Fruit fly (Drosophila melanogaster): ENCODE measurements around the gene noc.

The noc gene

dm6 chr2L:14497459-14498258 lies 7.0 kb downstream of the noc start (continued):
- TF ChIP-seq zen (tag; optimal IDR thresholded peaks at IDR 0.05) (peak; percentile 70), gsb (GFP tag; IDR thresholded peaks at IDR 0.05) (no peak), Med (GFP tag) (peak; percentile 46), seq (GFP tag; IDR thresholded peaks at IDR 0.05) (no peak), gsb-n (tag; optimal IDR thresholded peaks at IDR 0.05) (peak; percentile 1), HLHmδ (GFP tag; optimal IDR thresholded peaks at IDR 0.05) (peak; percentile 3), ap (GFP tag; IDR thresholded peaks at IDR 0.05) (0 out of 2 replicates have a peak, but pooled peaks have one; percentile 22), oc (tag; optimal IDR thresholded peaks at IDR 0.05) (peak; percentile 43), hth (optimal IDR thresholded peaks at IDR 0.05) (peak; percentile 81), Pdp1 (GFP tag; optimal IDR thresholded peaks at IDR 0.05) (peak in 1 of 2 experiments; percentile 37), Kr (GFP tag; optimal IDR thresholded peaks at IDR 0.05) (peak; percentile 42), da (GFP tag; optimal IDR thresholded peaks at IDR 0.05) (peak; percentile 7), sd (tag; optimal IDR thresholded peaks at IDR 0.05) (peak; percentile 50), nau (GFP tag; optimal IDR thresholded peaks at IDR 0.05) (peak; percentile 13), Gug (GFP tag; IDR thresholded peaks at IDR 0.05) (0 out of 4 replicates have a peak, but pooled peaks have one; percentile 5), grau (tag; optimal IDR thresholded peaks at IDR 0.05) (peak; percentile 60), CG10543 (GFP tag; optimal IDR thresholded peaks at IDR 0.05) (peak; percentile 46), Stat92E (GFP tag; optimal IDR thresholded peaks at IDR 0.05) (peak in 1 of 3 experiments; percentile 59), ci (GFP tag; IDR thresholded peaks at IDR 0.05) (0 out of 3 replicates have a peak, but pooled peaks have one; percentile 15), HLH3B (GFP tag; IDR thresholded peaks at IDR 0.05) (0 out of 2 replicates have a peak, but pooled peaks have one; percentile 11), sr (GFP tag; IDR thresholded peaks at IDR 0.05) (peak; percentile 90), CG10462 (GFP tag; optimal IDR thresholded peaks at IDR 0.05) (no peak), CG4328 (GFP tag; optimal IDR thresholded peaks at IDR 0.05) (peak; percentile 88), CG31224 (GFP tag; IDR thresholded peaks at IDR 0.05) (0 out of 2 replicates have a peak, but pooled peaks have one; percentile 21), Six4 (GFP tag; optimal IDR thresholded peaks at IDR 0.05) (peak; percentile 36), HmgD (GFP tag; optimal IDR thresholded peaks at IDR 0.05) (peak; percentile 16), CG14441 (GFP tag; IDR thresholded peaks at IDR 0.05) (0 out of 2 replicates have a peak, but pooled peaks have one; percentile 8)

dm6 chr2L:14498445-14499062 lies 7.9 kb downstream of the noc start:
- TF ChIP-seq sd (tag; optimal IDR thresholded peaks at IDR 0.05) (peak; percentile 57), CG11723 (GFP tag; optimal IDR thresholded peaks at IDR 0.05) (no peak), CG1792 (GFP tag; optimal IDR thresholded peaks at IDR 0.05) (no peak), CG2129 (GFP tag; IDR thresholded peaks at IDR 0.05; ENCODE audit: partially characterized antibody) (no peak), exex (tag; optimal IDR thresholded peaks at IDR 0.05) (peak; percentile 76), CG14441 (GFP tag; IDR thresholded peaks at IDR 0.05) (0 out of 2 replicates have a peak, but pooled peaks have one; percentile 15), ranshi (GFP tag; IDR thresholded peaks at IDR 0.05) (no peak), lab (GFP tag; optimal IDR thresholded peaks at IDR 0.05) (peak; percentile 19), sens (GFP tag) (peak; percentile 70), dysf (GFP tag; IDR thresholded peaks at IDR 0.05) (no peak), jigr1 (GFP tag; IDR thresholded peaks at IDR 0.05) (no peak), Med (GFP tag) (peak; percentile 66), grn (GFP tag; optimal IDR thresholded peaks at IDR 0.05) (peak; percentile 84), CG31441 (GFP tag; IDR thresholded peaks at IDR 0.05) (no peak), caup (GFP tag; optimal IDR thresholded peaks at IDR 0.05; ENCODE audit: severe bottlenecking) (no peak), dm (GFP tag; optimal IDR thresholded peaks at IDR 0.05) (no peak), CG9817 (tag; optimal IDR thresholded peaks at IDR 0.05) (no peak), CG6689 (GFP tag; IDR thresholded peaks at IDR 0.05) (no peak), CG15479 (GFP tag; optimal IDR thresholded peaks at IDR 0.05) (no peak), CG17612 (GFP tag; IDR thresholded peaks at IDR 0.05) (no peak), HLHmδ (GFP tag; optimal IDR thresholded peaks at IDR 0.05) (no peak), otp (GFP tag; IDR thresholded peaks at IDR 0.05) (no peak), Antp (GFP tag; optimal IDR thresholded peaks at IDR 0.05) (no peak), pnt (GFP tag; optimal IDR thresholded peaks at IDR 0.05) (no peak), CG6791 (GFP tag; IDR thresholded peaks at IDR 0.05; ENCODE audit: partially characterized antibody) (no peak)

Data from whole organism, embryonic.